Fruit fly (Drosophila melanogaster): ENCODE results near the gene CG44325.

Gene CG44325

DNA sequence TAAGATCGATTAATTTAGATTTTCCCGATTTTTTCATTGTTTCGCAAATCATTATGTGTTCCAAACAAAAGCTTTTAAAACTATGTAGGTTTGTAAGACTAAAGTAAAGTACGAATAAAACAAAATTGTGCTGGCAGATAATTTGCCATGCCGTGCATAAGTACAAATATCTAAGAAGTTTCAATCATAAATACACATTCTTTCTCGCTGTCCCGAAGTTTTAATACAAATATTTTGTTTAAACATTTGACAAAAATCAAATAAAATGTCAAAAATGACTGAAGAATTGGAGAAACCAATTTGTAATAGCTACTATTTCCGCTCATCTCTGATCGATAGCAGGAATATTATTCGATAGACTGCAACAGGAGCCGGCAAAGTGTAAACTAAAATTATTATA is 4.3 kb upstream of the CG44325 start, which contains the start of gene APC4 (continued):
- TF ChIP-seq CG7786 (GFP tag; optimal IDR thresholded peaks at IDR 0.05) (peak; percentile 9), lola (GFP tag; optimal IDR thresholded peaks at IDR 0.05) (peak in 1 of 3 experiments; percentile 48), Med (GFP tag) (peak; percentile 68), Rfx (GFP tag; IDR thresholded peaks at IDR 0.05) (0 out of 2 replicates have a peak, but pooled peaks have one; percentile 26), CG13894 (tag; optimal IDR thresholded peaks at IDR 0.05) (no peak), chif (GFP tag; optimal IDR thresholded peaks at IDR 0.05) (peak in 1 of 2 experiments; percentile 34), CG30020 (tag; optimal IDR thresholded peaks at IDR 0.05) (peak; percentile 28), tin (GFP tag; optimal IDR thresholded peaks at IDR 0.05) (peak; percentile 25), CG15269 (tag; optimal IDR thresholded peaks at IDR 0.05) (peak; percentile 34), crol (GFP tag; IDR thresholded peaks at IDR 0.05) (no peak), HLH4C (GFP tag; IDR thresholded peaks at IDR 0.05; ENCODE audit: partially characterized antibody) (no peak), CG9727 (GFP tag; optimal IDR thresholded peaks at IDR 0.05) (peak; percentile 6), Abd-B (GFP tag; optimal IDR thresholded peaks at IDR 0.05) (peak; percentile 24), CG13424 (tag; optimal IDR thresholded peaks at IDR 0.05) (peak; percentile 53), fd3F (GFP tag; optimal IDR thresholded peaks at IDR 0.05) (peak; percentile 0), slbo (GFP tag; IDR thresholded peaks at IDR 0.05) (peak; percentile 16; the same call in 1 of the 2 replicates), Ssrp (tag; optimal IDR thresholded peaks at IDR 0.05) (peak; percentile 37), CG8924 (tag; optimal IDR thresholded peaks at IDR 0.05) (peak; percentile 28)

DNA sequence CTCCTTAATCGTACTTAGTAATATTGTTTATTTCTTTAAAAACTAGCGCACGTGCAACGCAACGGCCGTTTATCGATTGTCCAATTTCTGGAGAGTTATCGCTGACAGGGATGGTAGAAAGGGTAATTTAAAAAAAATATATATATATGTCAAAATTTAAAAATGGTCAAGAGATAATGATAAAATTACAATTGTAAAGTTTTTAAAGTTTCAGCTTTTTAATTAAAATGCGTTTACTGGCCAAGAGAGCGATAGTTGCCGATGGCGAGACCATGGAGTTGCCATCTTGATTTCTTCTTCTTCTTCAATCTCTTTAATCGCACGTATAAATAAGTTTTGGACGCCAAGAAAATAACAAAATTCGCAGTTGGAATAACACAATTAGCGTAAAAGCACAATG is 2.7 kb upstream of the CG44325 start, which contains the start of the genes CG7246 and HP1b:
Gene CG7246, minus strand, starts transcription at position 96 of the 400 bp plus-strand sequence.
Gene HP1b, plus strand, starts transcription at position 102 of the 400 bp plus-strand sequence.
- peak; percentile 70 for TF ChIP-seq CG11504 (tag; optimal IDR thresholded peaks at IDR 0.05)
- TF ChIP-seq CG17912 (GFP tag; optimal IDR thresholded peaks at IDR 0.05), result no peak
- TF ChIP-seq lab (GFP tag; optimal IDR thresholded peaks at IDR 0.05), result peak; percentile 78
- TF ChIP-seq CG7556 (GFP tag; optimal IDR thresholded peaks at IDR 0.05), result peak; percentile 44
- TF ChIP-seq seq (GFP tag; IDR thresholded peaks at IDR 0.05), result 0 out of 2 replicates have a peak, but pooled peaks have one; percentile 34
- TF ChIP-seq cwo (GFP tag; optimal IDR thresholded peaks at IDR 0.05), result peak; percentile 77
- TF ChIP-seq ERR (GFP tag; optimal IDR thresholded peaks at IDR 0.05), result no peak
- TF ChIP-seq gt (GFP tag; IDR thresholded peaks at IDR 0.05), result peak; percentile 24; the same call in 1 of the 2 replicates
- TF ChIP-seq tll (GFP tag; optimal IDR thresholded peaks at IDR 0.05), result no peak
- 0 out of 3 replicates have a peak, but pooled peaks have one; percentile 16 for TF ChIP-seq CG6175 (GFP tag; IDR thresholded peaks at IDR 0.05)
- peak; percentile 47 for TF ChIP-seq CG18619 (GFP tag; optimal IDR thresholded peaks at IDR 0.05)
- peak; percentile 14 for TF ChIP-seq CG1233 (GFP tag; optimal IDR thresholded peaks at IDR 0.05)
- peak; percentile 44; the same call in 1 of the 2 replicates for TF ChIP-seq Adf1 (GFP tag; IDR thresholded peaks at IDR 0.05)
- TF ChIP-seq CG3995 (GFP tag; optimal IDR thresholded peaks at IDR 0.05), result no peak
- peak; percentile 54 for TF ChIP-seq dmrt11E (tag; optimal IDR thresholded peaks at IDR 0.05)
- TF ChIP-seq sug (tag; optimal IDR thresholded peaks at IDR 0.05), result peak; percentile 74
- TF ChIP-seq gce (GFP tag; IDR thresholded peaks at IDR 0.05), result no peak
- TF ChIP-seq Opbp (GFP tag; IDR thresholded peaks at IDR 0.05; ENCODE audit: partially characterized antibody), result peak; percentile 54; the same call in 2 of the 3 replicates
- TF ChIP-seq CG6689 (GFP tag; IDR thresholded peaks at IDR 0.05), result peak; percentile 77
- TF ChIP-seq Mrtf (GFP tag; IDR thresholded peaks at IDR 0.05), result peak; percentile 8; the same call in 1 of the 3 replicates
- no peak for TF ChIP-seq CG15011 (GFP tag; optimal IDR thresholded peaks at IDR 0.05)
- peak; percentile 55 for TF ChIP-seq Fer2 (tag; optimal IDR thresholded peaks at IDR 0.05)
- TF ChIP-seq Hmr (GFP tag; optimal IDR thresholded peaks at IDR 0.05), result peak; percentile 53
- no peak for TF ChIP-seq NC2β (GFP tag; optimal IDR thresholded peaks at IDR 0.05)
- peak; percentile 63 for TF ChIP-seq CG13296 (GFP tag; optimal IDR thresholded peaks at IDR 0.05)
- peak; percentile 27 for TF ChIP-seq Deaf1 (tag; optimal IDR thresholded peaks at IDR 0.05)
- TF ChIP-seq Dbx (GFP tag; IDR thresholded peaks at IDR 0.05), result peak; percentile 77
- peak; percentile 75 for TF ChIP-seq unc-4 (GFP tag; IDR thresholded peaks at IDR 0.05; ENCODE audit: partially characterized antibody)
- TF ChIP-seq CG15269 (tag; optimal IDR thresholded peaks at IDR 0.05), result peak; percentile 69
- peak; percentile 19 for TF ChIP-seq CG34376 (GFP tag; optimal IDR thresholded peaks at IDR 0.05)
- TF ChIP-seq Sry-δ (GFP tag; optimal IDR thresholded peaks at IDR 0.05), result peak; percentile 77
- no peak for TF ChIP-seq tx (GFP tag; optimal IDR thresholded peaks at IDR 0.05)

Measured in whole organism, embryonic.